Worm (Caenorhabditis elegans) whole organism, L2 larva: ENCODE measurements around the gene col-17.

Source experiments
- blmp-1 ChIP-seq: sonication (generic microtip); optimal IDR thresholded peaks from 2 replicates; lab custom pipeline; 2017; ENCODE audit warnings: missing genetic modification characterization, mild to moderate bottlenecking, missing compliant biosample characterization, antibody characterized with exemption, moderate library complexity; ENCODE audit not compliant: insufficient read depth
- ceh-16 ChIP-seq: fragments of 150-350 bp; optimal IDR thresholded peaks from 2 replicates; lab custom pipeline; 2014; ENCODE audit warnings: missing biosample characterization, missing genetic modification characterization
- nhr-25 ChIP-seq: fragments of 150-350 bp; sonication (generic microtip); optimal IDR thresholded peaks from 3 replicates; lab custom pipeline; 2014; ENCODE audit warnings: missing biosample characterization, missing genetic modification characterization
- nhr-77 ChIP-seq: fragments of 150-350 bp; optimal IDR thresholded peaks from 2 replicates; lab custom pipeline; 2014; ENCODE audit warnings: missing biosample characterization, missing genetic modification characterization
- snpc-4 ChIP-seq: fragments of 150-350 bp; optimal IDR thresholded peaks from 2 replicates; lab custom pipeline; 2014; ENCODE audit warnings: missing biosample characterization, missing genetic modification characterization

ce11 chrII:4883412-4883811 is 16.0 kb upstream of the col-17 start, which contains the start of gene gst-8:
- no peak for TF ChIP-seq nhr-77 (tag; lab: Kevin White, UChicago)
- TF ChIP-seq ceh-16 (tag; lab: Kevin White, UChicago): no peak
- no peak for TF ChIP-seq blmp-1 (tag; lab: Kevin White, UChicago)
- TF ChIP-seq nhr-25 (tag; lab: Kevin White, UChicago): no peak
- no peak for TF ChIP-seq snpc-4 (tag; lab: Kevin White, UChicago)
